Worm (Caenorhabditis elegans) whole organism, L4 larva: ENCODE measurements around the gene spr-2.
A peak's percentile ranks its signal among the peaks of the same experiment; 100 is the strongest.

ENCODE experiments used
- D1046.2 ChIP-seq: fragments of 200-800 bp; sonication (Bioruptor generic); IDR thresholded peaks from 2 replicates; pipeline ENCODE4 v1.3.6; 2022; ENCODE audit warnings: missing genetic modification characterization, missing compliant biosample characterization
- F37D6.2 ChIP-seq: sonication (generic microtip); optimal IDR thresholded peaks from 2 replicates; lab custom pipeline; 2016; ENCODE audit warnings: mild to moderate bottlenecking, missing genetic modification characterization, missing compliant biosample characterization
- F49E8.2 ChIP-seq: sonication (generic microtip); optimal IDR thresholded peaks from 2 replicates; lab custom pipeline; 2016; ENCODE audit warnings: missing compliant biosample characterization, mild to moderate bottlenecking, missing genetic modification characterization, borderline replicate concordance
- ZK337.2 ChIP-seq: fragments of 200-800 bp; sonication (Bioruptor generic); IDR thresholded peaks from 2 replicates; pipeline ENCODE4 v1.3.6; 2022; ENCODE audit warnings: missing genetic modification reagents, missing genetic modification characterization, missing compliant biosample characterization
- ceh-28 ChIP-seq: fragments of 150-350 bp; optimal IDR thresholded peaks from 2 replicates; lab custom pipeline; 2014; ENCODE audit warnings: missing biosample characterization, missing genetic modification reagents, missing genetic modification characterization
- ces-1 ChIP-seq: fragments of 150-350 bp; sonication (generic microtip); optimal IDR thresholded peaks from 4 replicates; lab custom pipeline; 2014; ENCODE audit warnings: missing biosample characterization, missing genetic modification reagents, missing genetic modification characterization
- daf-16 ChIP-seq, 3 experiments: sonication (generic microtip); optimal IDR thresholded peaks; 2 replicates each; lab custom pipeline; 2016 to 2017; ENCODE audit warnings: missing genetic modification characterization in 3 of 3, missing genetic modification reagents in 3 of 3, mild to moderate bottlenecking in 2 of 3, missing compliant biosample characterization in 2 of 3, missing biosample characterization in 1 of 3, moderate library complexity in 1 of 3
- daf-8 ChIP-seq: fragments of 200-800 bp; sonication (Bioruptor generic); IDR thresholded peaks from 2 replicates; pipeline ENCODE4 v1.3.6; 2022; ENCODE audit warnings: missing genetic modification characterization, missing compliant biosample characterization
- dve-1 ChIP-seq: sonication (generic microtip); optimal IDR thresholded peaks from 2 replicates; lab custom pipeline; 2017; ENCODE audit warnings: antibody characterized with exemption, mild to moderate bottlenecking, missing genetic modification characterization, missing compliant biosample characterization; ENCODE audit not compliant: insufficient read depth
- hlh-11 ChIP-seq: fragments of 200-800 bp; sonication (Bioruptor generic); optimal IDR thresholded peaks from 2 replicates; lab custom pipeline; 2018; ENCODE audit warnings: mild to moderate bottlenecking, missing genetic modification characterization, missing compliant biosample characterization
- hlh-30 ChIP-seq: sonication (generic microtip); optimal IDR thresholded peaks from 2 replicates; lab custom pipeline; 2017; ENCODE audit warnings: antibody characterized with exemption, mild to moderate bottlenecking, missing genetic modification characterization, missing compliant biosample characterization; ENCODE audit not compliant: insufficient read depth
- hmg-1.1 ChIP-seq: fragments of 200-800 bp; sonication (Bioruptor generic); IDR thresholded peaks from 2 replicates; pipeline ENCODE4 v1.3.6; 2022; ENCODE audit warnings: missing genetic modification reagents, missing genetic modification characterization, missing compliant biosample characterization
- lsy-2 ChIP-seq, 2 experiments: fragments of 150-350 bp in 1 of 2; sonication (generic microtip) in 1 of 2; optimal IDR thresholded peaks; 2 replicates each; lab custom pipeline; 2014 to 2017; ENCODE audit warnings: missing biosample characterization in 2 of 2, missing genetic modification characterization in 2 of 2
- mdl-1 ChIP-seq, 2 experiments: fragments of 150-350 bp in 1 of 2; sonication (generic microtip) in 1 of 2; optimal IDR thresholded peaks; 2 replicates each; lab custom pipeline; 2014 to 2017; ENCODE audit warnings: missing biosample characterization in 2 of 2, missing genetic modification characterization in 2 of 2
- mdt-29 ChIP-seq: fragments of 200-800 bp; sonication (Bioruptor generic); IDR thresholded peaks from 2 replicates; pipeline ENCODE4 v1.3.6; 2022; ENCODE audit warnings: missing genetic modification reagents, missing genetic modification characterization, missing compliant biosample characterization
- mes-2 ChIP-seq: sonication (generic microtip); optimal IDR thresholded peaks from 2 replicates; lab custom pipeline; 2016; ENCODE audit warnings: missing genotype, mild to moderate bottlenecking, missing genetic modification characterization, missing compliant biosample characterization; ENCODE audit not compliant: poor library complexity, severe bottlenecking
- mxl-3 ChIP-seq: fragments of 200-800 bp; sonication (Bioruptor generic); optimal IDR thresholded peaks from 2 replicates; lab custom pipeline; 2018; ENCODE audit warnings: mild to moderate bottlenecking, missing genetic modification characterization, missing compliant biosample characterization
- nhr-10 ChIP-seq: fragments of 150-350 bp; optimal IDR thresholded peaks from 2 replicates; lab custom pipeline; 2014; ENCODE audit warnings: missing biosample characterization, missing genetic modification characterization
- nhr-25 ChIP-seq: sonication (generic microtip); optimal IDR thresholded peaks from 2 replicates; lab custom pipeline; 2017; ENCODE audit warnings: missing genetic modification characterization, mild to moderate bottlenecking, missing compliant biosample characterization, antibody characterized with exemption, moderate library complexity, borderline replicate concordance; ENCODE audit not compliant: insufficient read depth
- nhr-28 ChIP-seq: fragments of 150-350 bp; optimal IDR thresholded peaks from 2 replicates; lab custom pipeline; 2014; ENCODE audit warnings: missing biosample characterization, missing genetic modification characterization
- nhr-76 ChIP-seq: fragments of 150-350 bp; optimal IDR thresholded peaks from 2 replicates; lab custom pipeline; 2014; ENCODE audit warnings: missing biosample characterization, missing genetic modification characterization
- nhr-77 ChIP-seq: fragments of 150-350 bp; optimal IDR thresholded peaks from 2 replicates; lab custom pipeline; 2014; ENCODE audit warnings: missing biosample characterization, missing genetic modification characterization
- php-3 ChIP-seq: fragments of 200-800 bp; sonication (Bioruptor generic); IDR thresholded peaks from 2 replicates; pipeline ENCODE4 v1.3.6; 2022; ENCODE audit warnings: missing genetic modification reagents, missing genetic modification characterization, missing compliant biosample characterization
- sdz-12 ChIP-seq: fragments of 200-800 bp; sonication (Bioruptor generic); optimal IDR thresholded peaks from 2 replicates; lab custom pipeline; 2018; ENCODE audit warnings: mild to moderate bottlenecking, missing genetic modification characterization, missing compliant biosample characterization
- snpc-1.2 ChIP-seq: fragments of 200-800 bp; sonication (Bioruptor generic); IDR thresholded peaks from 2 replicates; pipeline ENCODE4 v1.3.6; 2022; ENCODE audit warnings: missing genetic modification reagents, missing genetic modification characterization, missing compliant biosample characterization
- unc-39 ChIP-seq: sonication (generic microtip); optimal IDR thresholded peaks from 2 replicates; lab custom pipeline; 2017; ENCODE audit warnings: missing biosample characterization, missing genetic modification characterization
- unc-62 ChIP-seq, 3 experiments: fragments of 150-350 bp in 1 of 3; sonication (generic microtip); optimal IDR thresholded peaks in 2 of 3; peaks in 1 of 3; 1 replicate in 1 of 3; 2 replicates in 2 of 3; lab custom pipeline; 2014 to 2017; ENCODE audit warnings: missing biosample characterization in 3 of 3, missing genetic modification characterization in 3 of 3, missing genetic modification reagents in 3 of 3, missing genotype in 1 of 3
- zag-1 ChIP-seq: fragments of 150-350 bp; optimal IDR thresholded peaks from 2 replicates; lab custom pipeline; 2014; ENCODE audit warnings: missing biosample characterization, missing genetic modification characterization
- zfp-2 ChIP-seq: sonication (generic microtip); optimal IDR thresholded peaks from 2 replicates; lab custom pipeline; 2016; ENCODE audit warnings: mild to moderate bottlenecking, missing genetic modification characterization, missing compliant biosample characterization
- zfp-3 ChIP-seq: fragments of 200-800 bp; sonication (Bioruptor generic); conservative IDR thresholded peaks from 2 replicates; pipeline ENCODE4 v1.3.6; 2022; ENCODE audit warnings: missing genetic modification reagents, missing genetic modification characterization, missing compliant biosample characterization

Gene spr-2

ce11 chrIV:8920284-8920806 lies 29.1 kb downstream of the spr-2 start:
- TF ChIP-seq hlh-11 (tag; lab: Kevin White, UChicago) (peak; percentile 24), mdl-1 (tag; optimal IDR thresholded peaks at IDR 0.05; lab: Kevin White, UChicago) (peak in 1 of 2 experiments; percentile 14), lsy-2 (tag; optimal IDR thresholded peaks at IDR 0.05; lab: Kevin White, UChicago) (peak in 1 of 2 experiments; percentile 35), sdz-12 (GFP tag; lab: Kevin White, UChicago) (no peak), hlh-30 (tag; lab: Kevin White, UChicago) (peak; percentile 6), zfp-3 (GFP tag; lab: Robert Waterston, UW) (no peak)

- TF ChIP-seq daf-16 (GFP tag; optimal IDR thresholded peaks at IDR 0.05; lab: Kevin White, UChicago) = no peak
- TF ChIP-seq daf-16 (tag; optimal IDR thresholded peaks at IDR 0.05; lab: Kevin White, UChicago) = no peak
- TF ChIP-seq zfp-2 (tag; lab: Kevin White, UChicago) = no peak
- no peak for TF ChIP-seq daf-8 (GFP tag; lab: Robert Waterston, UW)
- no peak for TF ChIP-seq unc-62 (GFP tag; optimal IDR thresholded peaks at IDR 0.05 in 1 of 2; lab: Kevin White, UChicago)
- TF ChIP-seq unc-62 (tag; optimal IDR thresholded peaks at IDR 0.05; lab: Kevin White, UChicago) = no peak
- no peak for TF ChIP-seq zag-1 (tag; lab: Kevin White, UChicago)
- TF ChIP-seq, all 104 proteins: peak for 0
Measured at ce11 chrIV:8921166-8921565, 29.9 kb downstream of the spr-2 start.

ce11 chrIV:8921956-8922355 lies 30.7 kb downstream of the spr-2 start, which contains the start of gene D1046.16:
Gene D1046.16 (plus strand): TSS chrIV:8922150.
- TF ChIP-seq ces-1 (GFP tag; lab: Kevin White, UChicago) (no peak), php-3 (GFP tag; lab: Robert Waterston, UW) (no peak), ZK337.2 (GFP tag; lab: Robert Waterston, UW) (no peak), nhr-28 (tag; lab: Kevin White, UChicago) (peak; percentile 58), daf-16 (GFP tag; optimal IDR thresholded peaks at IDR 0.05; lab: Kevin White, UChicago) (no peak), daf-16 (tag; optimal IDR thresholded peaks at IDR 0.05; lab: Kevin White, UChicago) (peak; percentile 20), nhr-76 (tag; lab: Kevin White, UChicago) (no peak), hlh-30 (tag; lab: Kevin White, UChicago) (peak; percentile 3), hmg-1.1 (GFP tag; lab: Robert Waterston, UW) (0 out of 2 replicates have a peak, but pooled peaks have one; percentile 43), mxl-3 (GFP tag; lab: Kevin White, UChicago) (peak; percentile 53), D1046.2 (peak; percentile 82), nhr-25 (tag; lab: Kevin White, UChicago) (peak; percentile 41), mdt-29 (GFP tag; lab: Robert Waterston, UW) (peak; percentile 41; the same call in 1 of the 2 replicates), mes-2 (tag; lab: Kevin White, UChicago) (peak; percentile 56), ceh-28 (tag; lab: Kevin White, UChicago) (peak; percentile 50), unc-62 (GFP tag; optimal IDR thresholded peaks at IDR 0.05 in 1 of 2; lab: Kevin White, UChicago) (peak in 1 of 2 experiments; percentile 15), unc-62 (tag; optimal IDR thresholded peaks at IDR 0.05; lab: Kevin White, UChicago) (no peak), hlh-11 (tag; lab: Kevin White, UChicago) (peak; percentile 39), unc-39 (no peak), nhr-77 (tag; lab: Kevin White, UChicago) (peak; percentile 2), dve-1 (peak; percentile 19), F49E8.2 (tag; lab: Kevin White, UChicago) (no peak), mdl-1 (tag; optimal IDR thresholded peaks at IDR 0.05; lab: Kevin White, UChicago) (peak in 1 of 2 experiments; percentile 46), F37D6.2 (tag; lab: Kevin White, UChicago) (no peak)
- TF ChIP-seq, all 104 proteins: peak for 15

- TF ChIP-seq snpc-1.2 (peak; percentile 53; the same call in 1 of the 2 replicates), nhr-10 (tag; lab: Kevin White, UChicago) (no peak)
Measured at ce11 chrIV:8923381-8923780, 32.1 kb downstream of the spr-2 start.
